Fruit fly (Drosophila melanogaster) whole organism, prepupa: ENCODE data around the gene HDAC4.

Experiments used
- CG10631 ChIP-seq: fragments of 200-800 bp; sonication (Bioruptor generic); optimal IDR thresholded peaks from 2 replicates; lab custom pipeline; 2016; ENCODE audit warnings: missing biosample characterization, missing genetic modification characterization
- CG6854 ChIP-seq: fragments of 200-800 bp; sonication (Bioruptor generic); optimal IDR thresholded peaks from 2 replicates; lab custom pipeline; 2017; ENCODE audit warnings: missing biosample characterization, mild to moderate bottlenecking, missing genetic modification characterization
- CG8119 ChIP-seq: fragments of 200-800 bp; sonication (Bioruptor generic); IDR thresholded peaks from 3 replicates; pipeline ENCODE4 v1.3.6; 2022; ENCODE audit warnings: missing biosample characterization, missing genetic modification characterization
- Eip93F ChIP-seq: fragments of 200-800 bp; sonication (Bioruptor generic); optimal IDR thresholded peaks from 2 replicates; lab custom pipeline; 2016; ENCODE audit warnings: missing biosample characterization, mild to moderate bottlenecking, missing genetic modification characterization
- Ets96B ChIP-seq: fragments of 200-800 bp; optimal IDR thresholded peaks from 2 replicates; lab custom pipeline; 2019; ENCODE audit warnings: missing biosample characterization, mild to moderate bottlenecking, missing genetic modification characterization, moderate library complexity
- Sox14 ChIP-seq: fragments of 200-800 bp; sonication (Bioruptor generic); optimal IDR thresholded peaks from 3 replicates; lab custom pipeline; 2016; ENCODE audit warnings: missing biosample characterization, missing genetic modification characterization
- fd85E ChIP-seq: fragments of 200-800 bp; sonication (Bioruptor generic); optimal IDR thresholded peaks from 3 replicates; lab custom pipeline; 2016; ENCODE audit warnings: missing biosample characterization, missing genetic modification characterization
- fkh ChIP-seq: fragments of 200-800 bp; sonication (Bioruptor generic); optimal IDR thresholded peaks from 3 replicates; lab custom pipeline; 2017; ENCODE audit warnings: missing biosample characterization, mild to moderate bottlenecking, missing genetic modification characterization, moderate library complexity

dm6 chrX:13274429-13275095 lies 10.9 kb downstream of the HDAC4 start:
- TF ChIP-seq CG6854 (GFP tag; lab: Kevin White, UChicago) = no peak
- no peak for TF ChIP-seq Eip93F (GFP tag; lab: Kevin White, UChicago)
- TF ChIP-seq CG10631 (GFP tag; lab: Kevin White, UChicago) = peak; percentile 35
- peak; percentile 67 for TF ChIP-seq CG8119 (GFP tag; lab: Robert Waterston, UW)
- no peak for TF ChIP-seq fd85E (GFP tag; lab: Kevin White, UChicago)
- TF ChIP-seq Ets96B = peak; percentile 40
- no peak for TF ChIP-seq fkh
- no peak for TF ChIP-seq Sox14
